Fruit fly (Drosophila melanogaster) whole organism, embryonic: Measurements from ENCODE around the gene wls.

Experiments
- Antp ChIP-seq: fragments of 200-800 bp; sonication (Bioruptor generic); optimal IDR thresholded peaks from 3 replicates; lab custom pipeline; 2016; ENCODE audit warnings: missing biosample characterization, missing genetic modification characterization
- B-H1 ChIP-seq: fragments of 200-800 bp; sonication (Bioruptor generic); IDR thresholded peaks from 3 replicates; pipeline ENCODE4 v1.3.6; 2022; ENCODE audit warnings: missing biosample characterization, missing genetic modification characterization
- B-H2 ChIP-seq: fragments of 200-800 bp; sonication (Bioruptor generic); optimal IDR thresholded peaks from 2 replicates; lab custom pipeline; 2018; ENCODE audit warnings: missing biosample characterization, mild to moderate bottlenecking, missing genetic modification characterization
- Bteb2 ChIP-seq: fragments of 200-800 bp; sonication (Bioruptor generic); optimal IDR thresholded peaks from 2 replicates; lab custom pipeline; 2016; ENCODE audit warnings: missing biosample characterization, missing genetic modification characterization
- CG11695 ChIP-seq: fragments of 200-800 bp; sonication (Bioruptor generic); IDR thresholded peaks from 3 replicates; pipeline ENCODE4 v1.3.6; 2022; ENCODE audit warnings: missing biosample characterization, missing genetic modification characterization
- CG12219 ChIP-seq: fragments of 200-800 bp; sonication (Bioruptor generic); optimal IDR thresholded peaks from 3 replicates; lab custom pipeline; 2018; ENCODE audit warnings: missing biosample characterization, mild to moderate bottlenecking, missing genetic modification characterization
- CG12942 ChIP-seq: fragments of 200-800 bp; sonication (Bioruptor generic); optimal IDR thresholded peaks from 3 replicates; lab custom pipeline; 2016; ENCODE audit warnings: missing biosample characterization, missing genetic modification characterization
- CG14441 ChIP-seq: fragments of 200-800 bp; sonication (Bioruptor generic); IDR thresholded peaks from 2 replicates; pipeline ENCODE4 v1.3.6; 2022; ENCODE audit warnings: missing biosample characterization, missing genetic modification characterization
- CG1529 ChIP-seq: fragments of 200-800 bp; sonication (Bioruptor generic); optimal IDR thresholded peaks from 3 replicates; lab custom pipeline; 2018; ENCODE audit warnings: missing biosample characterization, missing genetic modification characterization
- CG17328 ChIP-seq: fragments of 200-800 bp; sonication (Bioruptor generic); IDR thresholded peaks from 2 replicates; pipeline ENCODE4 v1.3.6; 2022; ENCODE audit warnings: missing biosample characterization, missing genetic modification characterization
- CG1832 ChIP-seq: fragments of 200-800 bp; sonication (Bioruptor generic); optimal IDR thresholded peaks from 2 replicates; lab custom pipeline; 2017; ENCODE audit warnings: missing biosample characterization, mild to moderate bottlenecking, missing genetic modification characterization, inconsistent platforms
- CG2202 ChIP-seq: fragments of 200-800 bp; sonication (Bioruptor generic); optimal IDR thresholded peaks from 2 replicates; lab custom pipeline; 2018; ENCODE audit warnings: missing biosample characterization, mild to moderate bottlenecking, missing genetic modification characterization
- CG3065 ChIP-seq: fragments of 200-800 bp; sonication (Bioruptor generic); optimal IDR thresholded peaks from 2 replicates; lab custom pipeline; 2016; ENCODE audit warnings: missing biosample characterization, missing genetic modification characterization
- CG31388 ChIP-seq: fragments of 200-800 bp; sonication (Bioruptor generic); optimal IDR thresholded peaks from 2 replicates; lab custom pipeline; 2016; ENCODE audit warnings: missing biosample characterization, missing genetic modification characterization
- CG3847 ChIP-seq: fragments of 200-800 bp; sonication (Bioruptor generic); IDR thresholded peaks from 2 replicates; pipeline ENCODE4 v1.3.6; 2022; ENCODE audit warnings: missing biosample characterization, missing genetic modification characterization
- CG4404 ChIP-seq: fragments of 200-800 bp; sonication (Bioruptor generic); IDR thresholded peaks from 2 replicates; pipeline ENCODE4 v1.3.6; 2022; ENCODE audit warnings: missing biosample characterization, missing genetic modification characterization
- CG4424 ChIP-seq: fragments of 200-800 bp; sonication (Bioruptor generic); optimal IDR thresholded peaks from 3 replicates; lab custom pipeline; 2016; ENCODE audit warnings: missing biosample characterization, missing genetic modification characterization
- CG5180 ChIP-seq: fragments of 200-800 bp; sonication (Bioruptor generic); optimal IDR thresholded peaks from 3 replicates; lab custom pipeline; 2017; ENCODE audit warnings: missing biosample characterization, missing genetic modification characterization, mild to moderate bottlenecking, moderate library complexity, missing genetic modification reagents
- CG6175 ChIP-seq: fragments of 200-800 bp; sonication (Bioruptor generic); IDR thresholded peaks from 3 replicates; pipeline ENCODE4 v1.3.6; 2022; ENCODE audit warnings: missing biosample characterization, missing genetic modification characterization
- CG6254 ChIP-seq: fragments of 200-800 bp; sonication (Bioruptor generic); optimal IDR thresholded peaks from 3 replicates; lab custom pipeline; 2017; ENCODE audit warnings: mild to moderate bottlenecking, missing biosample characterization, missing genetic modification reagents, missing genetic modification characterization
- CG6654 ChIP-seq: fragments of 200-800 bp; sonication (Bioruptor generic); optimal IDR thresholded peaks from 2 replicates; lab custom pipeline; 2017; ENCODE audit warnings: missing biosample characterization, mild to moderate bottlenecking, missing genetic modification characterization
- CG9437 ChIP-seq: fragments of 200-800 bp; sonication (Bioruptor generic); optimal IDR thresholded peaks from 2 replicates; lab custom pipeline; 2018; ENCODE audit warnings: missing biosample characterization, mild to moderate bottlenecking, missing genetic modification characterization
- CG9817 ChIP-seq: fragments of 200-800 bp; sonication (Bioruptor generic); optimal IDR thresholded peaks from 2 replicates; lab custom pipeline; 2018; ENCODE audit warnings: missing biosample characterization, mild to moderate bottlenecking, missing genetic modification characterization, moderate library complexity
- CG9932 ChIP-seq: fragments of 200-800 bp; sonication (Bioruptor generic); IDR thresholded peaks from 2 replicates; pipeline ENCODE4 v1.3.6; 2022; ENCODE audit warnings: missing biosample characterization, missing genetic modification characterization
- D ChIP-seq, 2 experiments: fragments of 200-800 bp in 1 of 2; fragments of >200 bp in 1 of 2; sonication (Bioruptor generic) in 1 of 2; optimal IDR thresholded peaks; 2 replicates in 1 of 2; 3 replicates in 1 of 2; lab custom pipeline; 2017; ENCODE audit warnings: mild to moderate bottlenecking in 1 of 2, missing biosample characterization in 1 of 2, missing genetic modification characterization in 1 of 2, missing genetic modification reagents in 1 of 2
- Doc2 ChIP-seq: fragments of 200-800 bp; sonication (Bioruptor generic); IDR thresholded peaks from 2 replicates; pipeline ENCODE4 v1.3.6; 2022; ENCODE audit warnings: missing biosample characterization, missing genetic modification characterization
- HLHmδ ChIP-seq: fragments of 200-800 bp; sonication (Bioruptor generic); optimal IDR thresholded peaks from 2 replicates; lab custom pipeline; 2018; ENCODE audit warnings: missing biosample characterization, mild to moderate bottlenecking, missing genetic modification characterization, moderate library complexity
- Hmx ChIP-seq: fragments of 200-800 bp; sonication (Bioruptor generic); optimal IDR thresholded peaks from 2 replicates; lab custom pipeline; 2016; ENCODE audit warnings: missing biosample characterization, missing genetic modification characterization
- Lpt ChIP-seq: fragments of >200 bp; optimal IDR thresholded peaks from 2 replicates; lab custom pipeline; 2018; ENCODE audit warnings: missing biosample characterization, missing genetic modification characterization
- Myb ChIP-seq: fragments of 200-800 bp; sonication (Bioruptor generic); optimal IDR thresholded peaks from 2 replicates; lab custom pipeline; 2016; ENCODE audit warnings: missing biosample characterization, missing genetic modification characterization
- NC2α ChIP-seq: fragments of 200-800 bp; sonication (Bioruptor generic); optimal IDR thresholded peaks from 2 replicates; lab custom pipeline; 2016; ENCODE audit warnings: missing biosample characterization, missing genetic modification characterization
- Neu2 ChIP-seq: fragments of 200-800 bp; sonication (Bioruptor generic); optimal IDR thresholded peaks from 3 replicates; lab custom pipeline; 2016; ENCODE audit warnings: missing biosample characterization, missing genetic modification characterization, borderline replicate concordance
- Sin3A ChIP-seq: fragments of >200 bp; optimal IDR thresholded peaks from 2 replicates; lab custom pipeline; 2018
- abd-A ChIP-seq: fragments of 200-800 bp; sonication (Bioruptor generic); optimal IDR thresholded peaks from 3 replicates; lab custom pipeline; 2019; ENCODE audit warnings: missing biosample characterization, mild to moderate bottlenecking, missing genetic modification characterization, moderate library complexity
- aop ChIP-seq: fragments of 200-800 bp; sonication (Bioruptor generic); IDR thresholded peaks from 2 replicates; pipeline ENCODE4 v1.3.6; 2022; ENCODE audit warnings: missing biosample characterization, missing genetic modification characterization
- cg ChIP-seq: fragments of 200-800 bp; sonication (Bioruptor generic); optimal IDR thresholded peaks from 3 replicates; lab custom pipeline; 2019; ENCODE audit warnings: missing biosample characterization, mild to moderate bottlenecking, missing genetic modification characterization, moderate library complexity
- crp ChIP-seq, 2 experiments: fragments of 200-800 bp; sonication (Bioruptor generic); optimal IDR thresholded peaks; 2 replicates in 1 of 2; 3 replicates in 1 of 2; lab custom pipeline; 2017; ENCODE audit warnings: missing biosample characterization in 2 of 2, missing genetic modification characterization in 2 of 2, mild to moderate bottlenecking in 1 of 2, moderate library complexity in 1 of 2
- cwo ChIP-seq: fragments of 200-800 bp; sonication (Bioruptor generic); optimal IDR thresholded peaks from 3 replicates; lab custom pipeline; 2017; ENCODE audit warnings: missing biosample characterization, missing genetic modification characterization, mild to moderate bottlenecking, moderate library complexity, missing genetic modification reagents
- dpn ChIP-seq, 2 experiments: fragments of 200-800 bp; sonication (Bioruptor generic); optimal IDR thresholded peaks; 3 replicates each; lab custom pipeline; 2016; ENCODE audit warnings: missing biosample characterization in 2 of 2, missing genetic modification characterization in 2 of 2
- fd3F ChIP-seq: fragments of 200-800 bp; sonication (Bioruptor generic); optimal IDR thresholded peaks from 2 replicates; lab custom pipeline; 2018; ENCODE audit warnings: missing biosample characterization, mild to moderate bottlenecking, missing genetic modification characterization, moderate library complexity
- gro ChIP-seq: fragments of 200-800 bp; sonication (Bioruptor generic); optimal IDR thresholded peaks from 2 replicates; lab custom pipeline; 2016; ENCODE audit warnings: missing biosample characterization, missing genetic modification characterization
- gsb-n ChIP-seq: fragments of 200-800 bp; sonication (Bioruptor generic); optimal IDR thresholded peaks from 3 replicates; lab custom pipeline; 2018; ENCODE audit warnings: missing biosample characterization, mild to moderate bottlenecking, missing genetic modification characterization
- luna ChIP-seq: fragments of 200-800 bp; sonication (Bioruptor generic); optimal IDR thresholded peaks from 2 replicates; lab custom pipeline; 2016; ENCODE audit warnings: missing biosample characterization, missing genetic modification characterization
- nmo ChIP-seq: fragments of 200-800 bp; sonication (Bioruptor generic); optimal IDR thresholded peaks from 2 replicates; lab custom pipeline; 2018; ENCODE audit warnings: missing biosample characterization, mild to moderate bottlenecking, missing genetic modification characterization, moderate library complexity
- odd ChIP-seq: fragments of 200-800 bp; sonication (Bioruptor generic); optimal IDR thresholded peaks from 2 replicates; lab custom pipeline; 2017; ENCODE audit warnings: missing biosample characterization, mild to moderate bottlenecking, missing genetic modification characterization
- sima ChIP-seq: fragments of 200-800 bp; sonication (Bioruptor generic); optimal IDR thresholded peaks from 2 replicates; lab custom pipeline; 2016; ENCODE audit warnings: missing biosample characterization, missing genetic modification characterization
- so ChIP-seq: fragments of 200-800 bp; sonication (Bioruptor generic); IDR thresholded peaks from 3 replicates; pipeline ENCODE4 v1.3.6; 2022; ENCODE audit warnings: missing biosample characterization, missing genetic modification characterization
- trh ChIP-seq: fragments of 200-800 bp; sonication (Bioruptor generic); optimal IDR thresholded peaks from 2 replicates; lab custom pipeline; 2016; ENCODE audit warnings: missing biosample characterization, missing genetic modification characterization
- z ChIP-seq: fragments of 200-800 bp; sonication (Bioruptor generic); IDR thresholded peaks from 3 replicates; pipeline ENCODE4 v1.3.6; 2022; ENCODE audit warnings: missing biosample characterization, missing genetic modification characterization

wls gene

DNA sequence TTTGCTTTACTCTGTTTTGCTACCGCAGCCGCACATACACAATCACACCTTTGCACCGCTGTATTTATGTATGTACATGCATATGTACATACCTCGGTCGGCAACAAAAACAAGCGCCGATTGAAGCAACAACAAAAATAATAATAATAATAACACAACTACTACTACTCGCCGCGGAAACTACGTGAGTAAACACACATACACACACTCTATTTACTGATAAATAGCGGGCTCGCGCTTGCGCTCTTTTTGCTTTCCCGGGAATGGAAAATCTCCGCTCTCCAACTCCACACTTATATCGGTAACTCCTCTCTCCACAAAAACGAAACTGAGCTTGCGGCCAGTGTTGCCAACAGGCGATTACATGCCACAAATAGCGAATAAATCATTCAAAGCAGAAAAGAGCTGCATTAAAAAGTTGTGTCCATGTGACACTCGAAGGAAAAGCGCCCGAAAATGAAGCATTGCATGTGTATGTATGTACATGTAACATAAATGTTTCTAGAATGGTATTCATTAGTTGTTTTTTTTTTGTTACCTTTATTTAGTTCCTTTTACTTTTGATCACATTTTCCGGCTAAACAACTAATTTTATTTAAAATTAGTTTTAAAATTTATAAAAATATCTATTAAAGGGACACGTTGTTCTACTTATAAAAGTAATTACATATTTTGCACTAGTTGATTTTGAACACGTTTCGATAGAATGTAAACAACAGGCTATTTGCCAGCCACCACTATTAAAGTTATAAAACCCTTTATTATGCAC is 50.6 kb downstream of the wls start (continued):
- TF ChIP-seq cwo (peak; percentile 55), aop (no peak), CG17328 (peak; percentile 69), CG1832 (no peak), gro (GFP tag; lab: Kevin White, UChicago) (peak; percentile 72), Neu2 (no peak), CG5180 (GFP tag; lab: Kevin White, UChicago) (peak; percentile 77), nmo (GFP tag; lab: Kevin White, UChicago) (peak; percentile 16), CG11695 (GFP tag; lab: Robert Waterston, UW) (peak; percentile 57; the same call in 1 of the 3 replicates), CG9437 (no peak), Antp (GFP tag; lab: Kevin White, UChicago) (peak; percentile 35), B-H1 (GFP tag; lab: Robert Waterston, UW) (no peak), gsb-n (tag; lab: Kevin White, UChicago) (peak; percentile 57), luna (GFP tag; lab: Kevin White, UChicago) (no peak), CG14441 (peak; percentile 53; the same call in 1 of the 2 replicates), fd3F (GFP tag; lab: Kevin White, UChicago) (peak; percentile 61), CG1529 (GFP tag; lab: Kevin White, UChicago) (peak; percentile 72), CG9932 (GFP tag; lab: Robert Waterston, UW) (peak; percentile 57), HLHmδ (GFP tag; lab: Kevin White, UChicago) (peak; percentile 81), NC2α (peak; percentile 69), CG6175 (peak; percentile 72; the same call in 1 of the 3 replicates), Hmx (no peak), trh (GFP tag; lab: Kevin White, UChicago) (peak; percentile 19), Lpt (GFP tag; lab: Kevin White, UChicago) (no peak), sima (GFP tag; lab: Kevin White, UChicago) (no peak), CG4404 (GFP tag; lab: Robert Waterston, UW) (peak; percentile 25; the same call in 1 of the 2 replicates), Doc2 (GFP tag; lab: Robert Waterston, UW) (no peak), D (optimal IDR thresholded peaks at IDR 0.05; lab: Kevin White, UChicago) (no peak), D (GFP tag; optimal IDR thresholded peaks at IDR 0.05; lab: Kevin White, UChicago) (peak; percentile 61), odd (GFP tag; lab: Kevin White, UChicago) (peak; percentile 58), cg (peak; percentile 99), CG31388 (GFP tag; lab: Kevin White, UChicago) (peak; percentile 5), Sin3A (lab: Kevin White, UChicago) (no peak), CG6254 (peak; percentile 61), CG3065 (GFP tag; lab: Kevin White, UChicago) (peak; percentile 34), Bteb2 (GFP tag; lab: Kevin White, UChicago) (peak; percentile 41), z (no peak), CG2202 (tag; lab: Kevin White, UChicago) (peak; percentile 69), CG6654 (GFP tag; lab: Kevin White, UChicago) (no peak), Myb (GFP tag; lab: Kevin White, UChicago) (peak; percentile 37), CG4424 (GFP tag; lab: Kevin White, UChicago) (peak; percentile 12), CG3847 (GFP tag; lab: Robert Waterston, UW) (peak; percentile 54), CG12942 (peak; percentile 44), dpn (GFP tag; optimal IDR thresholded peaks at IDR 0.05; lab: Kevin White, UChicago) (peak; percentile 16 to 49), crp (GFP tag; optimal IDR thresholded peaks at IDR 0.05; lab: Kevin White, UChicago) (peak in 1 of 2 experiments; percentile 32), abd-A (tag; lab: Kevin White, UChicago) (peak; percentile 98), CG9817 (tag; lab: Kevin White, UChicago) (peak; percentile 46), CG12219 (GFP tag; lab: Kevin White, UChicago) (peak; percentile 76), so (peak; percentile 91; the same call in 2 of the 3 replicates), B-H2 (GFP tag; lab: Kevin White, UChicago) (peak; percentile 92)
